Worm (Caenorhabditis elegans) whole organism, early embryonic: Measurements from ENCODE around the gene grl-22.

Experiments used
- B0310.2 ChIP-seq: sonication (generic microtip); optimal IDR thresholded peaks from 2 replicates; lab custom pipeline; 2016; ENCODE audit warnings: mild to moderate bottlenecking, missing genetic modification characterization, missing compliant biosample characterization
- F13C5.2 ChIP-seq: sonication (generic microtip); optimal IDR thresholded peaks from 2 replicates; lab custom pipeline; 2017; ENCODE audit warnings: mild to moderate bottlenecking, missing genetic modification characterization, inconsistent platforms, missing compliant biosample characterization
- aly-1 ChIP-seq: sonication (generic microtip); optimal IDR thresholded peaks from 2 replicates; lab custom pipeline; 2016; ENCODE audit warnings: missing genetic modification characterization, missing compliant biosample characterization
- ama-1 ChIP-seq: fragments of 150-350 bp; optimal IDR thresholded peaks from 2 replicates; lab custom pipeline; 2014
- ceh-13 ChIP-seq: fragments of 200-800 bp; sonication (Bioruptor generic); optimal IDR thresholded peaks from 2 replicates; lab custom pipeline; 2018; ENCODE audit warnings: mild to moderate bottlenecking, missing genetic modification characterization, missing compliant biosample characterization
- ceh-36 ChIP-seq: sonication (generic microtip); optimal IDR thresholded peaks from 2 replicates; lab custom pipeline; 2016; ENCODE audit warnings: missing genetic modification characterization, inconsistent platforms, missing compliant biosample characterization
- ets-7 ChIP-seq: sonication (generic microtip); optimal IDR thresholded peaks from 2 replicates; lab custom pipeline; 2016; ENCODE audit warnings: missing genotype, missing genetic modification characterization, missing compliant biosample characterization
- flt-1 ChIP-seq: fragments of 200-800 bp; sonication (Bioruptor generic); IDR thresholded peaks from 2 replicates; pipeline ENCODE4 v1.3.6; 2022; ENCODE audit warnings: missing genetic modification characterization, missing compliant biosample characterization
- hmbx-1 ChIP-seq: sonication (generic microtip); optimal IDR thresholded peaks from 2 replicates; lab custom pipeline; 2016; ENCODE audit warnings: mild to moderate bottlenecking, missing genetic modification characterization, missing compliant biosample characterization
- hmg-4 ChIP-seq: fragments of 200-800 bp; sonication (Bioruptor generic); optimal IDR thresholded peaks from 2 replicates; lab custom pipeline; 2018; ENCODE audit warnings: mild to moderate bottlenecking, missing genetic modification characterization, missing compliant biosample characterization
- hnd-1 ChIP-seq: sonication (generic microtip); optimal IDR thresholded peaks from 2 replicates; lab custom pipeline; 2016; ENCODE audit warnings: missing genetic modification characterization, missing compliant biosample characterization
- pes-1 ChIP-seq: fragments of 200-800 bp; sonication (Bioruptor generic); IDR thresholded peaks from 2 replicates; pipeline ENCODE4 v1.3.6; 2022; ENCODE audit warnings: missing genetic modification reagents, missing genetic modification characterization, missing compliant biosample characterization
- scrt-1 ChIP-seq: fragments of 200-800 bp; sonication (Bioruptor generic); IDR thresholded peaks from 2 replicates; pipeline ENCODE4 v1.3.6; 2022; ENCODE audit warnings: missing genetic modification characterization, missing compliant biosample characterization
- sea-1 ChIP-seq: fragments of 200-800 bp; sonication (Bioruptor generic); conservative IDR thresholded peaks from 2 replicates; pipeline ENCODE4 v1.3.6; 2022; ENCODE audit warnings: missing genetic modification characterization, missing compliant biosample characterization
- tbx-11 ChIP-seq: fragments of 200-800 bp; sonication (Bioruptor generic); IDR thresholded peaks from 2 replicates; pipeline ENCODE4 v1.3.6; 2022; ENCODE audit warnings: missing genetic modification characterization, missing compliant biosample characterization
- tbx-37 ChIP-seq: fragments of 200-800 bp; sonication (Bioruptor generic); conservative IDR thresholded peaks from 2 replicates; pipeline ENCODE4 v1.3.6; 2022; ENCODE audit warnings: missing genetic modification reagents, missing genetic modification characterization, missing compliant biosample characterization
- tra-4 ChIP-seq: sonication (generic microtip); optimal IDR thresholded peaks from 2 replicates; lab custom pipeline; 2017; ENCODE audit warnings: missing genetic modification characterization, missing compliant biosample characterization

The grl-22 gene

ce11 chrIII:5421406-5421805 is 7.6 kb upstream of the grl-22 start:
- TF ChIP-seq B0310.2 (no peak), F13C5.2 (tag; lab: Kevin White, UChicago) (no peak), tra-4 (tag; lab: Kevin White, UChicago) (no peak), ceh-36 (tag; lab: Kevin White, UChicago) (no peak), tbx-11 (GFP tag; lab: Robert Waterston, UW) (no peak), ama-1 (no peak), ceh-13 (GFP tag; lab: Kevin White, UChicago) (no peak), ets-7 (tag; lab: Kevin White, UChicago) (no peak), pes-1 (GFP tag; lab: Robert Waterston, UW) (no peak), aly-1 (no peak), hmg-4 (GFP tag; lab: Kevin White, UChicago) (no peak), hnd-1 (tag; lab: Kevin White, UChicago) (no peak)

ce11 chrIII:5420276-5420675 is 6.5 kb upstream of the grl-22 start:
- TF ChIP-seq sea-1 (GFP tag; lab: Robert Waterston, UW) (no peak), ceh-36 (tag; lab: Kevin White, UChicago) (no peak), hmbx-1 (no peak), ama-1 (no peak), tra-4 (tag; lab: Kevin White, UChicago) (no peak)

ce11 chrIII:5419527-5419926 is 5.7 kb upstream of the grl-22 start:
- TF ChIP-seq aly-1: no peak
- no peak for TF ChIP-seq hnd-1 (tag; lab: Kevin White, UChicago)
- TF ChIP-seq F13C5.2 (tag; lab: Kevin White, UChicago): no peak
- TF ChIP-seq ceh-13 (GFP tag; lab: Kevin White, UChicago): no peak
- no peak for TF ChIP-seq scrt-1 (GFP tag; lab: Robert Waterston, UW)
- TF ChIP-seq tbx-37 (GFP tag; lab: Robert Waterston, UW): no peak
- TF ChIP-seq ets-7 (tag; lab: Kevin White, UChicago): no peak
- TF ChIP-seq hmg-4 (GFP tag; lab: Kevin White, UChicago): no peak
- no peak for TF ChIP-seq ceh-36 (tag; lab: Kevin White, UChicago)
- TF ChIP-seq B0310.2: no peak
- no peak for TF ChIP-seq sea-1 (GFP tag; lab: Robert Waterston, UW)

- TF ChIP-seq hmg-4 (GFP tag; lab: Kevin White, UChicago): no peak
- TF ChIP-seq pes-1 (GFP tag; lab: Robert Waterston, UW): no peak
- TF ChIP-seq tbx-37 (GFP tag; lab: Robert Waterston, UW): no peak
- no peak for TF ChIP-seq ceh-36 (tag; lab: Kevin White, UChicago)
- no peak for TF ChIP-seq scrt-1 (GFP tag; lab: Robert Waterston, UW)
- no peak for TF ChIP-seq aly-1
- TF ChIP-seq sea-1 (GFP tag; lab: Robert Waterston, UW): no peak
- no peak for TF ChIP-seq ama-1
- no peak for TF ChIP-seq F13C5.2 (tag; lab: Kevin White, UChicago)
- no peak for TF ChIP-seq tra-4 (tag; lab: Kevin White, UChicago)
- TF ChIP-seq hmbx-1: no peak
- TF ChIP-seq ceh-13 (GFP tag; lab: Kevin White, UChicago): no peak
- TF ChIP-seq tbx-11 (GFP tag; lab: Robert Waterston, UW): no peak
- no peak for TF ChIP-seq ets-7 (tag; lab: Kevin White, UChicago)
- no peak for TF ChIP-seq B0310.2
- no peak for TF ChIP-seq flt-1
- TF ChIP-seq hnd-1 (tag; lab: Kevin White, UChicago): no peak
These were observed 4.1 kb upstream of the grl-22 start for ce11 chrIII:5417921-5418320.

ce11 chrIII:5407588-5407987 is 6.2 kb downstream of the grl-22 start, which contains the start of gene W03A5.1:
TSS of gene W03A5.1 (plus strand) at chrIII:5407888.
- no peak for TF ChIP-seq ama-1
- no peak for TF ChIP-seq tbx-37 (GFP tag; lab: Robert Waterston, UW)
- no peak for TF ChIP-seq tbx-11 (GFP tag; lab: Robert Waterston, UW)
- TF ChIP-seq hmbx-1: no peak

ce11 chrIII:5407060-5407459 is 6.8 kb downstream of the grl-22 start:
- no peak for TF ChIP-seq pes-1 (GFP tag; lab: Robert Waterston, UW)
- TF ChIP-seq ama-1: no peak
- no peak for TF ChIP-seq aly-1
- TF ChIP-seq sea-1 (GFP tag; lab: Robert Waterston, UW): no peak
- no peak for TF ChIP-seq ceh-13 (GFP tag; lab: Kevin White, UChicago)
- no peak for TF ChIP-seq tra-4 (tag; lab: Kevin White, UChicago)
- no peak for TF ChIP-seq flt-1
- no peak for TF ChIP-seq hmg-4 (GFP tag; lab: Kevin White, UChicago)
- TF ChIP-seq tbx-37 (GFP tag; lab: Robert Waterston, UW): no peak
- TF ChIP-seq F13C5.2 (tag; lab: Kevin White, UChicago): no peak
- no peak for TF ChIP-seq hmbx-1

ce11 chrIII:5406314-5406713 is 7.5 kb downstream of the grl-22 start:
- TF ChIP-seq scrt-1 (GFP tag; lab: Robert Waterston, UW) (no peak), pes-1 (GFP tag; lab: Robert Waterston, UW) (no peak), sea-1 (GFP tag; lab: Robert Waterston, UW) (no peak), aly-1 (no peak), tra-4 (tag; lab: Kevin White, UChicago) (no peak), ceh-13 (GFP tag; lab: Kevin White, UChicago) (no peak), hmbx-1 (no peak), flt-1 (no peak), ets-7 (tag; lab: Kevin White, UChicago) (no peak), B0310.2 (no peak), hmg-4 (GFP tag; lab: Kevin White, UChicago) (no peak), tbx-37 (GFP tag; lab: Robert Waterston, UW) (no peak), ceh-36 (tag; lab: Kevin White, UChicago) (no peak), hnd-1 (tag; lab: Kevin White, UChicago) (no peak), F13C5.2 (tag; lab: Kevin White, UChicago) (no peak)

- no peak for TF ChIP-seq pes-1 (GFP tag; lab: Robert Waterston, UW)
- no peak for TF ChIP-seq flt-1
- TF ChIP-seq sea-1 (GFP tag; lab: Robert Waterston, UW): no peak
- no peak for TF ChIP-seq hmbx-1
- TF ChIP-seq ets-7 (tag; lab: Kevin White, UChicago): no peak
- TF ChIP-seq ama-1: no peak
- no peak for TF ChIP-seq aly-1
- no peak for TF ChIP-seq tbx-37 (GFP tag; lab: Robert Waterston, UW)
- no peak for TF ChIP-seq ceh-36 (tag; lab: Kevin White, UChicago)
- TF ChIP-seq tbx-11 (GFP tag; lab: Robert Waterston, UW): no peak
These were observed 8.2 kb downstream of the grl-22 start, which contains the start of the genes W03A5.2 and Y32H12A.8 for ce11 chrIII:5405628-5406084. TSS of gene W03A5.2 (plus strand) at chrIII:5406034. TSS of gene Y32H12A.8 (minus strand) at chrIII:5406037.
